Worm (Caenorhabditis elegans): ENCODE measurements around the gene K12B6.9.

DNA sequence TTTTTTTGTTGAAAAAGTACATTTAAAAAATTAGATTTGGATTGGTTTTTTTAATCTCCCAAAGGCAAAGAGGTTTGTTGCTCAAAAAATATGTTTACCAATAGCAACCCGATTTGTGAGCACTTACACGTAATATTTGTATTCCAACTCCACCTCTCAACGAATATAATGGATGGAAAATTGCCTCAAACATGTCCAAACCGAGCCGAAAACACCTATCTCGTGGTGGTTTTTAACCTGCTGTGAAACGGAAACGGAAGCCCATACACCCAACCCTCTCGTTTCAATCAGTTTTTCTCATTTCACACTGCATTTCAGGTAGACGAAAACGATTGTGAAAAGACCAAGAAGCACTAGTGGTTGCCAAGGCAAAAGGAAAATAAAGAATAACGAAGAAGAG lies 24.2 kb upstream of the K12B6.9 start, which contains the start of gene cest-24:
- TF ChIP-seq him-1 (tag; optimal IDR thresholded peaks at IDR 0.05): no peak
- no peak for TF ChIP-seq W03F9.2 (tag; optimal IDR thresholded peaks at IDR 0.05)
- TF ChIP-seq dao-5 (tag; optimal IDR thresholded peaks at IDR 0.05): no peak

All from whole organism, L4/young adult.